Fruit fly (Drosophila melanogaster) S2 (cell line): ENCODE data around the gene Rab9Db.

ENCODE experiments used
- CG8478 ChIP-seq: fragments of >200 bp; optimal IDR thresholded peaks from 2 replicates; lab custom pipeline; 2018
- CTCF ChIP-seq, 2 experiments: fragments of >200 bp; optimal IDR thresholded peaks; 2 replicates each; lab custom pipeline; 2018

dm6 chrX:10628874-10629273 is 5.8 kb upstream of the Rab9Db start:
- TF ChIP-seq CG8478 (lab: Kevin White, UChicago) (no peak), CTCF (optimal IDR thresholded peaks at IDR 0.05; lab: Kevin White, UChicago) (no peak)
